Fruit fly (Drosophila melanogaster) whole organism, prepupa: ENCODE data around the gene rux.

Experiments
- Blimp-1 ChIP-seq: fragments of 200-800 bp; sonication (Bioruptor generic); optimal IDR thresholded peaks from 3 replicates; lab custom pipeline; 2017; ENCODE audit warnings: missing biosample characterization, missing genetic modification characterization, mild to moderate bottlenecking, moderate library complexity, missing genetic modification reagents
- CG10631 ChIP-seq: fragments of 200-800 bp; sonication (Bioruptor generic); optimal IDR thresholded peaks from 2 replicates; lab custom pipeline; 2016; ENCODE audit warnings: missing biosample characterization, missing genetic modification characterization
- CG10669 ChIP-seq: fragments of 200-800 bp; sonication (Bioruptor generic); optimal IDR thresholded peaks from 3 replicates; lab custom pipeline; 2018; ENCODE audit warnings: missing biosample characterization, mild to moderate bottlenecking, missing genetic modification characterization, moderate library complexity
- CG11294 ChIP-seq: fragments of 200-800 bp; sonication (Bioruptor generic); IDR thresholded peaks from 2 replicates; pipeline ENCODE4 v1.3.6; 2022; ENCODE audit warnings: missing biosample characterization, missing genetic modification characterization
- CG11762 ChIP-seq: fragments of 200-800 bp; sonication (Bioruptor generic); optimal IDR thresholded peaks from 3 replicates; lab custom pipeline; 2016; ENCODE audit warnings: missing biosample characterization, missing genetic modification characterization; ENCODE audit not compliant: insufficient read depth
- CG11902 ChIP-seq: fragments of 200-800 bp; sonication (Bioruptor generic); optimal IDR thresholded peaks from 3 replicates; lab custom pipeline; 2016; ENCODE audit warnings: missing biosample characterization, missing genetic modification characterization
- CG15336 ChIP-seq: fragments of 200-800 bp; sonication (Bioruptor generic); IDR thresholded peaks from 2 replicates; pipeline ENCODE4 v1.3.6; 2022; ENCODE audit warnings: missing biosample characterization, missing genetic modification characterization
- CG1621 ChIP-seq: fragments of 200-800 bp; sonication (Bioruptor generic); optimal IDR thresholded peaks from 3 replicates; lab custom pipeline; 2018; ENCODE audit warnings: missing biosample characterization, mild to moderate bottlenecking, missing genetic modification characterization
- CG3032 ChIP-seq: fragments of 200-800 bp; optimal IDR thresholded peaks from 2 replicates; lab custom pipeline; 2019; ENCODE audit warnings: missing biosample characterization, mild to moderate bottlenecking, missing genetic modification characterization, moderate library complexity
- CG32006 ChIP-seq: fragments of 200-800 bp; sonication (Bioruptor generic); optimal IDR thresholded peaks from 3 replicates; lab custom pipeline; 2017; ENCODE audit warnings: missing biosample characterization, mild to moderate bottlenecking, missing genetic modification characterization
- CG4318 ChIP-seq: fragments of 200-800 bp; sonication (Bioruptor generic); optimal IDR thresholded peaks from 3 replicates; lab custom pipeline; 2017; ENCODE audit warnings: missing biosample characterization, mild to moderate bottlenecking, missing genetic modification characterization
- CG6163 ChIP-seq: fragments of 200-800 bp; sonication (Bioruptor generic); IDR thresholded peaks from 3 replicates; pipeline ENCODE4 v1.3.6; 2022; ENCODE audit warnings: missing biosample characterization, missing genetic modification characterization
- CG6276 ChIP-seq: fragments of 200-800 bp; sonication (Bioruptor generic); optimal IDR thresholded peaks from 2 replicates; lab custom pipeline; 2017; ENCODE audit warnings: missing biosample characterization, mild to moderate bottlenecking, missing genetic modification characterization
- CG6792 ChIP-seq: fragments of 200-800 bp; sonication (Bioruptor generic); optimal IDR thresholded peaks from 3 replicates; lab custom pipeline; 2016; ENCODE audit warnings: missing biosample characterization, missing genetic modification characterization
- CG6854 ChIP-seq: fragments of 200-800 bp; sonication (Bioruptor generic); optimal IDR thresholded peaks from 2 replicates; lab custom pipeline; 2017; ENCODE audit warnings: missing biosample characterization, mild to moderate bottlenecking, missing genetic modification characterization
- CG7368 ChIP-seq: fragments of 200-800 bp; sonication (Bioruptor generic); optimal IDR thresholded peaks from 3 replicates; lab custom pipeline; 2016; ENCODE audit warnings: missing biosample characterization, missing genetic modification characterization
- CG8119 ChIP-seq: fragments of 200-800 bp; sonication (Bioruptor generic); IDR thresholded peaks from 3 replicates; pipeline ENCODE4 v1.3.6; 2022; ENCODE audit warnings: missing biosample characterization, missing genetic modification characterization
- CG8319 ChIP-seq: fragments of 200-800 bp; sonication (Bioruptor generic); optimal IDR thresholded peaks from 3 replicates; lab custom pipeline; 2016; ENCODE audit warnings: missing biosample characterization, missing genetic modification characterization
- CG8632 ChIP-seq: fragments of 200-800 bp; sonication (Bioruptor generic); optimal IDR thresholded peaks from 3 replicates; lab custom pipeline; 2016; ENCODE audit warnings: missing biosample characterization, missing genetic modification characterization
- Eip75B ChIP-seq: fragments of 200-800 bp; sonication (Bioruptor generic); optimal IDR thresholded peaks from 3 replicates; lab custom pipeline; 2016; ENCODE audit warnings: missing biosample characterization, missing genetic modification characterization
- Eip78C ChIP-seq: fragments of 200-800 bp; sonication (Bioruptor generic); peaks from one replicate; lab custom pipeline; 2016; ENCODE audit warnings: missing biosample characterization, missing genetic modification characterization
- Eip93F ChIP-seq: fragments of 200-800 bp; sonication (Bioruptor generic); optimal IDR thresholded peaks from 2 replicates; lab custom pipeline; 2016; ENCODE audit warnings: missing biosample characterization, mild to moderate bottlenecking, missing genetic modification characterization
- Ets21C ChIP-seq: fragments of 200-800 bp; sonication (Bioruptor generic); optimal IDR thresholded peaks from 3 replicates; lab custom pipeline; 2016; ENCODE audit warnings: missing biosample characterization, missing genetic modification characterization
- Ets96B ChIP-seq: fragments of 200-800 bp; optimal IDR thresholded peaks from 2 replicates; lab custom pipeline; 2019; ENCODE audit warnings: missing biosample characterization, mild to moderate bottlenecking, missing genetic modification characterization, moderate library complexity
- Gug ChIP-seq: fragments of 200-800 bp; sonication (Bioruptor generic); IDR thresholded peaks from 2 replicates; pipeline ENCODE4 v1.3.6; 2022; ENCODE audit warnings: missing biosample characterization, missing genetic modification characterization
- Hr38 ChIP-seq: sonication (Bioruptor generic); optimal IDR thresholded peaks from 2 replicates; lab custom pipeline; 2016; ENCODE audit warnings: missing biosample characterization, missing genetic modification characterization
- Hr39 ChIP-seq: fragments of 200-800 bp; sonication (Bioruptor generic); optimal IDR thresholded peaks from 2 replicates; lab custom pipeline; 2016; ENCODE audit warnings: missing biosample characterization, missing genetic modification characterization
- Hr4 ChIP-seq: fragments of 200-800 bp; sonication (Bioruptor generic); optimal IDR thresholded peaks from 3 replicates; lab custom pipeline; 2016; ENCODE audit warnings: missing biosample characterization, missing genetic modification characterization
- Lpt ChIP-seq: fragments of 200-800 bp; sonication (Bioruptor generic); optimal IDR thresholded peaks from 3 replicates; lab custom pipeline; 2016; ENCODE audit warnings: missing biosample characterization, missing genetic modification characterization
- Met ChIP-seq: fragments of 200-800 bp; sonication (Bioruptor generic); optimal IDR thresholded peaks from 3 replicates; lab custom pipeline; 2016; ENCODE audit warnings: missing biosample characterization, missing genetic modification characterization
- OdsH ChIP-seq: fragments of 200-800 bp; sonication (Bioruptor generic); optimal IDR thresholded peaks from 3 replicates; lab custom pipeline; 2016; ENCODE audit warnings: missing biosample characterization, missing genetic modification characterization
- Smox ChIP-seq: fragments of 200-800 bp; sonication (Bioruptor generic); optimal IDR thresholded peaks from 3 replicates; lab custom pipeline; 2016; ENCODE audit warnings: missing biosample characterization, missing genetic modification characterization
- Sox102F ChIP-seq: fragments of 200-800 bp; sonication (Bioruptor generic); optimal IDR thresholded peaks from 2 replicates; lab custom pipeline; 2016; ENCODE audit warnings: missing biosample characterization, mild to moderate bottlenecking, missing genetic modification characterization
- Sox14 ChIP-seq: fragments of 200-800 bp; sonication (Bioruptor generic); optimal IDR thresholded peaks from 3 replicates; lab custom pipeline; 2016; ENCODE audit warnings: missing biosample characterization, missing genetic modification characterization
- Sox15 ChIP-seq: fragments of 200-800 bp; sonication (Bioruptor generic); optimal IDR thresholded peaks from 3 replicates; lab custom pipeline; 2016; ENCODE audit warnings: missing biosample characterization, missing genetic modification characterization
- achi ChIP-seq: fragments of 200-800 bp; sonication (Bioruptor generic); optimal IDR thresholded peaks from 3 replicates; lab custom pipeline; 2016; ENCODE audit warnings: missing biosample characterization, missing genetic modification characterization
- cyc ChIP-seq: fragments of 200-800 bp; sonication (Bioruptor generic); optimal IDR thresholded peaks from 3 replicates; lab custom pipeline; 2016; ENCODE audit warnings: missing biosample characterization, missing genetic modification characterization
- dsx ChIP-seq: fragments of 200-800 bp; optimal IDR thresholded peaks from 3 replicates; lab custom pipeline; 2019; ENCODE audit warnings: missing biosample characterization, mild to moderate bottlenecking, missing genetic modification characterization, moderate library complexity; ENCODE audit not compliant: poor library complexity, severe bottlenecking
- eg ChIP-seq: fragments of 200-800 bp; sonication (Bioruptor generic); IDR thresholded peaks from 3 replicates; pipeline ENCODE4 v1.3.6; 2022; ENCODE audit warnings: missing biosample characterization, missing genetic modification characterization
- fd59A ChIP-seq: fragments of 200-800 bp; sonication (Bioruptor generic); optimal IDR thresholded peaks from 2 replicates; lab custom pipeline; 2017; ENCODE audit warnings: missing biosample characterization, mild to moderate bottlenecking, missing genetic modification characterization, missing genetic modification reagents
- fd85E ChIP-seq: fragments of 200-800 bp; sonication (Bioruptor generic); optimal IDR thresholded peaks from 3 replicates; lab custom pipeline; 2016; ENCODE audit warnings: missing biosample characterization, missing genetic modification characterization
- pdm3 ChIP-seq: fragments of 200-800 bp; sonication (Bioruptor generic); optimal IDR thresholded peaks from 3 replicates; lab custom pipeline; 2016; ENCODE audit warnings: missing biosample characterization, missing genetic modification characterization
- spab ChIP-seq: fragments of 200-800 bp; sonication (Bioruptor generic); optimal IDR thresholded peaks from 2 replicates; lab custom pipeline; 2017; ENCODE audit warnings: missing biosample characterization, mild to moderate bottlenecking, missing genetic modification characterization, missing genetic modification reagents
- ss ChIP-seq, 2 experiments: fragments of 200-800 bp; sonication (Bioruptor generic); optimal IDR thresholded peaks; 2 replicates in 1 of 2; 3 replicates in 1 of 2; lab custom pipeline; 2017 to 2018; ENCODE audit warnings: mild to moderate bottlenecking in 2 of 2, missing biosample characterization in 2 of 2, missing genetic modification characterization in 2 of 2, moderate library complexity in 1 of 2
- svp ChIP-seq: fragments of 200-800 bp; sonication (Bioruptor generic); peaks from one replicate; lab custom pipeline; 2016; ENCODE audit warnings: missing biosample characterization, missing genetic modification characterization
- vri ChIP-seq: fragments of 200-800 bp; sonication (Bioruptor generic); optimal IDR thresholded peaks from 3 replicates; lab custom pipeline; 2016; ENCODE audit warnings: missing biosample characterization, mild to moderate bottlenecking, missing genetic modification characterization

Gene rux

dm6 chrX:6059135-6059824 is 21.7 kb upstream of the rux start (continued):
- TF ChIP-seq Ets21C, result peak; percentile 82
- TF ChIP-seq Lpt (GFP tag; lab: Kevin White, UChicago), result peak; percentile 74
- no peak for TF ChIP-seq Ets96B (tag; lab: Kevin White, UChicago)
- peak; percentile 90 for TF ChIP-seq CG11902
- TF ChIP-seq Hr39 (GFP tag; lab: Kevin White, UChicago), result peak; percentile 86
- peak; percentile 90 for TF ChIP-seq cyc (GFP tag; lab: Kevin White, UChicago)
- TF ChIP-seq CG10631 (GFP tag; lab: Kevin White, UChicago), result peak; percentile 73
- TF ChIP-seq Eip78C (GFP tag; lab: Kevin White, UChicago), result peak; percentile 95
- TF ChIP-seq CG3032 (tag; lab: Kevin White, UChicago), result peak; percentile 4
- peak; percentile 29 for TF ChIP-seq CG1621
- peak; percentile 83 for TF ChIP-seq Smox (GFP tag; lab: Kevin White, UChicago)
- TF ChIP-seq Hr38, result no peak
- peak; percentile 70 for TF ChIP-seq CG6276 (GFP tag; lab: Kevin White, UChicago)

dm6 chrX:6054031-6054430 is 16.4 kb upstream of the rux start:
- TF ChIP-seq CG6163 (peak; percentile 35; the same call in 1 of the 3 replicates), svp (GFP tag; lab: Kevin White, UChicago) (peak; percentile 31), CG4318 (peak; percentile 37), Hr4 (peak; percentile 59), CG10631 (GFP tag; lab: Kevin White, UChicago) (peak; percentile 31), eg (GFP tag; lab: Robert Waterston, UW) (peak; percentile 32; the same call in 1 of the 3 replicates), Ets96B (tag; lab: Kevin White, UChicago) (no peak), pdm3 (GFP tag; lab: Kevin White, UChicago) (peak; percentile 8), achi (GFP tag; lab: Kevin White, UChicago) (peak; percentile 11), Eip78C (GFP tag; lab: Kevin White, UChicago) (peak; percentile 58), Ets21C (no peak), CG6276 (GFP tag; lab: Kevin White, UChicago) (peak; percentile 15), CG32006 (peak; percentile 44), ss (GFP tag; optimal IDR thresholded peaks at IDR 0.05; lab: Kevin White, UChicago) (no peak), CG15336 (GFP tag; lab: Robert Waterston, UW) (peak; percentile 34), Eip75B (GFP tag; lab: Kevin White, UChicago) (peak; percentile 18)

- 0 out of 3 replicates have a peak, but pooled peaks have one; percentile 23 for TF ChIP-seq CG6163
- TF ChIP-seq pdm3 (GFP tag; lab: Kevin White, UChicago), result peak; percentile 9
- peak; percentile 11 for TF ChIP-seq OdsH (GFP tag; lab: Kevin White, UChicago)
- TF ChIP-seq spab (GFP tag; lab: Kevin White, UChicago), result no peak
- TF ChIP-seq CG6854 (GFP tag; lab: Kevin White, UChicago), result no peak
- no peak for TF ChIP-seq Hr39 (GFP tag; lab: Kevin White, UChicago)
- TF ChIP-seq Hr38, result no peak
- no peak for TF ChIP-seq vri (GFP tag; lab: Kevin White, UChicago)
- no peak for TF ChIP-seq CG11294 (GFP tag; lab: Robert Waterston, UW)
- no peak for TF ChIP-seq CG10669 (GFP tag; lab: Kevin White, UChicago)
- peak; percentile 76; the same call in 2 of the 3 replicates for TF ChIP-seq CG8119 (GFP tag; lab: Robert Waterston, UW)
- peak; percentile 35; the same call in 1 of the 2 replicates for TF ChIP-seq Gug
- TF ChIP-seq CG8632 (GFP tag; lab: Kevin White, UChicago), result no peak
- TF ChIP-seq Eip78C (GFP tag; lab: Kevin White, UChicago), result peak; percentile 19
- peak; percentile 66 for TF ChIP-seq CG15336 (GFP tag; lab: Robert Waterston, UW)
- TF ChIP-seq CG7368 (GFP tag; lab: Kevin White, UChicago), result no peak
- TF ChIP-seq cyc (GFP tag; lab: Kevin White, UChicago), result no peak
- TF ChIP-seq Sox14 (GFP tag; lab: Kevin White, UChicago), result no peak
- no peak for TF ChIP-seq CG11762 (GFP tag; lab: Kevin White, UChicago)
- no peak for TF ChIP-seq Blimp-1 (GFP tag; lab: Kevin White, UChicago)
- TF ChIP-seq fd85E, result no peak
- no peak for TF ChIP-seq Met (GFP tag; lab: Kevin White, UChicago)
- no peak for TF ChIP-seq CG6792 (GFP tag; lab: Kevin White, UChicago)
- TF ChIP-seq Sox15, result no peak
- peak; percentile 61 for TF ChIP-seq CG6276 (GFP tag; lab: Kevin White, UChicago)
- TF ChIP-seq eg (GFP tag; lab: Robert Waterston, UW), result peak; percentile 37; the same call in 2 of the 3 replicates
- no peak for TF ChIP-seq fd59A (GFP tag; lab: Kevin White, UChicago)
- peak; percentile 18 for TF ChIP-seq CG4318
- no peak for TF ChIP-seq Sox102F (GFP tag; lab: Kevin White, UChicago)
- TF ChIP-seq dsx, result no peak
- no peak for TF ChIP-seq CG8319 (GFP tag; lab: Kevin White, UChicago)
- no peak for TF ChIP-seq Eip93F (GFP tag; lab: Kevin White, UChicago)
Observed at dm6 chrX:6052855-6053254, 15.3 kb upstream of the rux start.
